Fruit fly (Drosophila melanogaster): Measurements from ENCODE around the gene CG2187.

CG2187 gene

DNA sequence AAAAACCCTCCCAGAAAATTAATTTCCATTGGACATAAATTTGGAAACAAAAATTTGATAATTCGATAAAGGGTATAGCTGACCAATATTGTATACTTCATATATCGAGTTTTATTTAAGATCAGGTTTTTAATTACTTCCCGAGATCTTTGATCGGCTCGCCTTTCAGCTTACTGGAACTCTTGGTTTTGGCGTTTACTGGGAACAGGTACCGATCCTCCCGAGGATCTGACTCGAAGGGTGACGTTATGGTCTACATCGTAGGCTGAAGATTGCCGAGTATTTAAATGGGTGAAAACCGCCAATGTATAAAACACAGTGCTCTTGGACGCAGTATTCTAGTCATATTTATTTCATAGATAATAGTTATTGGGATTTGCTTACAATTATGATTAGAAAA lies 50.2 kb downstream of the CG2187 start, which contains the start of gene CG42693:
Gene CG42693 (minus strand): TSS at position 101 of the 400 bp plus-strand sequence.
- no peak for TF ChIP-seq spab (GFP tag; optimal IDR thresholded peaks at IDR 0.05)
- TF ChIP-seq CG6163 (GFP tag; IDR thresholded peaks at IDR 0.05), result no peak
- TF ChIP-seq svp (GFP tag), result no peak
- TF ChIP-seq Smox (GFP tag; optimal IDR thresholded peaks at IDR 0.05), result no peak
- TF ChIP-seq CG32006 (GFP tag; optimal IDR thresholded peaks at IDR 0.05), result no peak
- no peak for TF ChIP-seq CG4318 (GFP tag; optimal IDR thresholded peaks at IDR 0.05)
- no peak for TF ChIP-seq CG11902 (GFP tag; optimal IDR thresholded peaks at IDR 0.05)
- no peak for TF ChIP-seq cyc (GFP tag; optimal IDR thresholded peaks at IDR 0.05)
- TF ChIP-seq ss (GFP tag; optimal IDR thresholded peaks at IDR 0.05), result no peak
- TF ChIP-seq Lpt (GFP tag; optimal IDR thresholded peaks at IDR 0.05), result no peak
- no peak for TF ChIP-seq CG10631 (GFP tag; optimal IDR thresholded peaks at IDR 0.05)
- TF ChIP-seq Ets21C (GFP tag; optimal IDR thresholded peaks at IDR 0.05), result no peak
- TF ChIP-seq esn (GFP tag; optimal IDR thresholded peaks at IDR 0.05), result no peak
- TF ChIP-seq CG10669 (GFP tag; optimal IDR thresholded peaks at IDR 0.05), result no peak
- no peak for TF ChIP-seq CG3919 (GFP tag; optimal IDR thresholded peaks at IDR 0.05)
- no peak for TF ChIP-seq Sox15 (GFP tag; optimal IDR thresholded peaks at IDR 0.05)
- TF ChIP-seq CG6276 (GFP tag; optimal IDR thresholded peaks at IDR 0.05), result no peak
- no peak for TF ChIP-seq achi (GFP tag; optimal IDR thresholded peaks at IDR 0.05)
- no peak for TF ChIP-seq CG6792 (GFP tag; optimal IDR thresholded peaks at IDR 0.05)

DNA sequence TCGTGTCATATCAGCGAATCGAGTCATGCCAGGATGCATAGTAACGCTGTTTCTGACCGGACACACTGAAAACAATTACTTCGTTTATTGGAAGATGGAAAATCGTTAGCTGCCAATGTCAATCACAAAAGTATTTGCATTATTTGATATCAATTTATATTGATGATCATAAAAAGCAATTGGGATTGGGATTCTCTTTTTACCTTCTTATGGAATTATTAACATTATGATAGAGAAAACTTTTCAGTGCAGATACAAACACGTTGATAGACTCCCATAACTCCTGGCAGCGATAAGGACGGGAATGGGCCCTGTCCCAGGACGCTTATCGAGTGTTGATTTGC lies 51.6 kb downstream of the CG2187 start:
- TF ChIP-seq svp (GFP tag), result peak; percentile 61
- TF ChIP-seq Eip75B (GFP tag; optimal IDR thresholded peaks at IDR 0.05), result no peak
- no peak for TF ChIP-seq CG4318 (GFP tag; optimal IDR thresholded peaks at IDR 0.05)
- TF ChIP-seq CG10631 (GFP tag; optimal IDR thresholded peaks at IDR 0.05), result peak; percentile 10
- no peak for TF ChIP-seq OdsH (GFP tag; optimal IDR thresholded peaks at IDR 0.05)
- peak; percentile 29 for TF ChIP-seq CG32006 (GFP tag; optimal IDR thresholded peaks at IDR 0.05)
- no peak for TF ChIP-seq CG1621 (tag; optimal IDR thresholded peaks at IDR 0.05)
- TF ChIP-seq CG11762 (GFP tag; optimal IDR thresholded peaks at IDR 0.05; ENCODE audit: insufficient read depth), result no peak
- no peak for TF ChIP-seq CG11294 (GFP tag; IDR thresholded peaks at IDR 0.05)
- TF ChIP-seq Hr4 (GFP tag; optimal IDR thresholded peaks at IDR 0.05), result peak; percentile 22
- TF ChIP-seq CG15336 (GFP tag; IDR thresholded peaks at IDR 0.05), result 0 out of 2 replicates have a peak, but pooled peaks have one; percentile 11
- no peak for TF ChIP-seq CG6276 (GFP tag; optimal IDR thresholded peaks at IDR 0.05)
- no peak for TF ChIP-seq Hr39 (GFP tag; optimal IDR thresholded peaks at IDR 0.05)
- TF ChIP-seq pdm3 (GFP tag; optimal IDR thresholded peaks at IDR 0.05), result no peak
- no peak for TF ChIP-seq fd85E (GFP tag; optimal IDR thresholded peaks at IDR 0.05)
- TF ChIP-seq topi (GFP tag; optimal IDR thresholded peaks at IDR 0.05), result peak; percentile 14
- TF ChIP-seq Ets21C (GFP tag; optimal IDR thresholded peaks at IDR 0.05), result no peak
- TF ChIP-seq CG6854 (GFP tag; optimal IDR thresholded peaks at IDR 0.05), result no peak
- TF ChIP-seq fd59A (GFP tag; optimal IDR thresholded peaks at IDR 0.05), result no peak
- TF ChIP-seq Ets96B (tag; optimal IDR thresholded peaks at IDR 0.05), result peak; percentile 28
- TF ChIP-seq Eip78C (GFP tag), result peak; percentile 66

DNA sequence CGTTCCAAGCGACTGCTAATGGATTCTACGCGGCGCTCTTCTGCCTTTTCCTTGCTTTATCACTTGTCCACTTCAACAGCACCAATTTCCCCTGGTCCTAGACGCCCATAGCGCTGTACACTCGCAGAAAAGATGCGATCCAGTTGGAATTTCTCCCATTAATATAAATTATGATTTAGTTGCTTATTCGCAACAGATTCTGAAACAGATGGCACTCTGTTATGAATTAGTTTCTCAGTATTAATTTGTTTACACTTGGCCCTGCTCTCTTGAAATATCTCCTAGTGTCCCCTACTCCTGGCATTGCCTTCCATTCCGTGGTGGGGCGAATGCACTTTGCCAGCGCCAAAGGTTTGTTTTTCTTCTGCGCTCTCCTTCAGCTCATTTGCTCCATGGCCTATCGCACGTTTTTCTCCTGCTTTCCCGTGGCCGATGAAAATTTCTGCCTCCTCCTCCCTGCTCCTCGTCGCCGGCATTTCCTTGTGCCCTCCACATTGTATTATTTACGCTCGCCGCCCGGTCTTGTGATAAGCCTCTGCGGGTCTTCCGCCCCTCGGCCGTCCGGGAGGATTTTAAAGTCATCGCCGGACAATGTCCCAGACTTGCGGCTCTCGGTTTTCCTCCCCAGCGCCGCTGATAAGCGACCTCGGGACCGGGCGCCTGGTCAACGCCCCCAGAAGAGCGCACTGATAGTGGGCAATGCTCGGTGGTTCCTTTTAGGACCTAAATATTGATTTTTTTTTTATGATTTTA lies 52.1 kb downstream of the CG2187 start:
- TF ChIP-seq CG34406 (GFP tag; optimal IDR thresholded peaks at IDR 0.05) (no peak), Gug (GFP tag; IDR thresholded peaks at IDR 0.05) (peak; percentile 53), CG11294 (GFP tag; IDR thresholded peaks at IDR 0.05) (0 out of 2 replicates have a peak, but pooled peaks have one; percentile 38), Eip78C (GFP tag) (peak; percentile 79), Eip75B (GFP tag; optimal IDR thresholded peaks at IDR 0.05) (peak; percentile 44), Hr38 (GFP tag; optimal IDR thresholded peaks at IDR 0.05) (no peak), dsx (GFP tag; optimal IDR thresholded peaks at IDR 0.05; ENCODE audit: poor library complexity, severe bottlenecking) (no peak), svp (GFP tag) (peak; percentile 83), topi (GFP tag; optimal IDR thresholded peaks at IDR 0.05) (no peak), achi (GFP tag; optimal IDR thresholded peaks at IDR 0.05) (peak; percentile 76), CG4318 (GFP tag; optimal IDR thresholded peaks at IDR 0.05) (peak; percentile 54), Sox15 (GFP tag; optimal IDR thresholded peaks at IDR 0.05) (no peak), CG6854 (GFP tag; optimal IDR thresholded peaks at IDR 0.05) (no peak), CG3032 (tag; optimal IDR thresholded peaks at IDR 0.05) (peak; percentile 48), dac (GFP tag; optimal IDR thresholded peaks at IDR 0.05) (peak; percentile 26), OdsH (GFP tag; optimal IDR thresholded peaks at IDR 0.05) (peak; percentile 61), CG6163 (GFP tag; IDR thresholded peaks at IDR 0.05) (peak; percentile 87), CG6276 (GFP tag; optimal IDR thresholded peaks at IDR 0.05) (peak; percentile 57), Hr39 (GFP tag; optimal IDR thresholded peaks at IDR 0.05) (no peak), CG6808 (GFP tag; optimal IDR thresholded peaks at IDR 0.05) (peak; percentile 23), Lpt (GFP tag; optimal IDR thresholded peaks at IDR 0.05) (peak; percentile 83), CG8119 (GFP tag; IDR thresholded peaks at IDR 0.05) (peak; percentile 77), Sox102F (GFP tag; optimal IDR thresholded peaks at IDR 0.05) (no peak), CG32006 (GFP tag; optimal IDR thresholded peaks at IDR 0.05) (peak; percentile 77), spab (GFP tag; optimal IDR thresholded peaks at IDR 0.05) (peak; percentile 26), eg (GFP tag; IDR thresholded peaks at IDR 0.05) (peak; percentile 78), Blimp-1 (GFP tag; optimal IDR thresholded peaks at IDR 0.05) (no peak)

Data from whole organism, prepupa.